Worm (Caenorhabditis elegans) whole organism, L3 larva: ENCODE measurements around the gene fcmt-1.

Experiments used
- ceh-82 ChIP-seq: fragments of 150-350 bp; optimal IDR thresholded peaks from 2 replicates; lab custom pipeline; 2014; ENCODE audit warnings: missing biosample characterization, missing genetic modification characterization
- nhr-237 ChIP-seq: fragments of 150-350 bp; optimal IDR thresholded peaks from 2 replicates; lab custom pipeline; 2014; ENCODE audit warnings: missing biosample characterization, missing genetic modification characterization
- nhr-43 ChIP-seq: sonication (generic microtip); optimal IDR thresholded peaks from 2 replicates; lab custom pipeline; 2016; ENCODE audit warnings: mild to moderate bottlenecking, missing genetic modification characterization, missing compliant biosample characterization; ENCODE audit not compliant: poor library complexity, severe bottlenecking

DNA sequence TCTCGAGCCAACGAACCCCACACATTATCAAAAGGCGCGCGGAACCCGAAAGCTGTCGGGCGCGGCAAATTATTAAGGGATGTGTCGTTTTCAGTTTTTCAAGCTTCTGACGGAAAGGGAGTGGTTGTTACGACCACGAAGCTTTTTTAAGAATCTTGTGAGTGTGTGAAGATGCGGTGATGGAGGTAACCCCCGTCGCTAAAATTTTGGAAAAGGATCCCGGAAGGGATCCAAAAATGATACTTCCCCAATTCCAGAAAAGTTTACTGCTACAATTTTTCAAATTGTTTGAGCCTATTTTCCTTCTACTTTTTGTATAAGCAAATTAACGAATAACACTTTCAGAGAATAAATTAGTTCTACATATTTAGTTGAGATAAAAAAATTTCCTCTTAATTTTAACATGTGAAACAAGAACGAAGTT lies 47.3 kb upstream of the fcmt-1 start:
- TF ChIP-seq nhr-237, result no peak
- TF ChIP-seq ceh-82 (tag; lab: Kevin White, UChicago), result no peak
- no peak for TF ChIP-seq nhr-43
